Worm (Caenorhabditis elegans): ENCODE data around the gene npp-18.

- TF ChIP-seq egl-27 (tag; optimal IDR thresholded peaks at IDR 0.05) = no peak
- no peak for TF ChIP-seq blmp-1 (tag; optimal IDR thresholded peaks at IDR 0.05; ENCODE audit: insufficient read depth)
- no peak for TF ChIP-seq unc-62 (GFP tag; optimal IDR thresholded peaks at IDR 0.05)
- no peak for TF ChIP-seq ceh-16 (tag; optimal IDR thresholded peaks at IDR 0.05)
- no peak for TF ChIP-seq unc-39 (tag; optimal IDR thresholded peaks at IDR 0.05)
- no peak for TF ChIP-seq ztf-11 (tag; optimal IDR thresholded peaks at IDR 0.05)
- no peak for TF ChIP-seq ztf-1 (GFP tag; conservative IDR thresholded peaks at IDR 0.05)
- TF ChIP-seq mbf-1 (tag; optimal IDR thresholded peaks at IDR 0.05) = no peak
- TF ChIP-seq nhr-23 (tag; optimal IDR thresholded peaks at IDR 0.05) = no peak
- no peak for TF ChIP-seq ceh-82 (tag; optimal IDR thresholded peaks at IDR 0.05)
Measured at ce11 chrIII:13322578-13322977, 25.9 kb downstream of the npp-18 start, which contains the start of gene F53A2.11.

All from whole organism, L2 larva.